Fruit fly (Drosophila melanogaster): ENCODE data around the gene CG8679.

DNA sequence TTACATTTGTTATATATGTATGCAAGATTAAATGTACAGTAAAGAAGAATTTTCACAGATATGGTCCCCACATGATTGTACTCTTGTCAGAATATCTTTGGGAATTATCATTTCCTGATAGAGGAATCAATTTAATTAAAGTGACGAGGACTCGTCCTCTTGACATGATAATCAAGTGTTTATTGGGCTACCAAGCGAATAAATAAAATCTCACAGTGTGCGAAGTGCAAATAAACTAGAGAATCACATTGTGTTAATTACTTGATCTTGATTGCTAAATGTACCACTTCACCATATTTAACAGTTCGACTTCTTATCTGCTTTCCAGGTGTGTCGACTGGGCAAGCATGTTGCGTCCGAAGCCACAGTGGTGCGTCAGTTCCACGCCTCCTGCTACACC is 48.5 kb downstream of the CG8679 start:
- no peak for TF ChIP-seq D1 (tag; optimal IDR thresholded peaks at IDR 0.05)
- no peak for TF ChIP-seq Ets98B (GFP tag; IDR thresholded peaks at IDR 0.05)
- TF ChIP-seq CG13204 (GFP tag; optimal IDR thresholded peaks at IDR 0.05): no peak
- TF ChIP-seq CG8159 (tag; optimal IDR thresholded peaks at IDR 0.05): no peak
- TF ChIP-seq gl (tag; optimal IDR thresholded peaks at IDR 0.05): no peak
- TF ChIP-seq CG12605 (GFP tag; IDR thresholded peaks at IDR 0.05): no peak
- TF ChIP-seq CG8301 (tag; optimal IDR thresholded peaks at IDR 0.05): no peak

Data from whole organism, pupa.